Fruit fly (Drosophila melanogaster) S2 (cell line): ENCODE data around the gene CG31697.

Source experiments
- CG8478 ChIP-seq: fragments of >200 bp; optimal IDR thresholded peaks from 2 replicates; lab custom pipeline; 2018
- CTCF ChIP-seq, 2 experiments: fragments of >200 bp; optimal IDR thresholded peaks; 2 replicates each; lab custom pipeline; 2018

- TF ChIP-seq CG8478 (lab: Kevin White, UChicago), result no peak
- TF ChIP-seq CTCF (optimal IDR thresholded peaks at IDR 0.05; lab: Kevin White, UChicago), result no peak
Observed at dm6 chr2L:19567305-19567898, 32.2 kb downstream of the CG31697 start.
